Fruit fly (Drosophila melanogaster): ENCODE measurements around the gene CG11986.

DNA sequence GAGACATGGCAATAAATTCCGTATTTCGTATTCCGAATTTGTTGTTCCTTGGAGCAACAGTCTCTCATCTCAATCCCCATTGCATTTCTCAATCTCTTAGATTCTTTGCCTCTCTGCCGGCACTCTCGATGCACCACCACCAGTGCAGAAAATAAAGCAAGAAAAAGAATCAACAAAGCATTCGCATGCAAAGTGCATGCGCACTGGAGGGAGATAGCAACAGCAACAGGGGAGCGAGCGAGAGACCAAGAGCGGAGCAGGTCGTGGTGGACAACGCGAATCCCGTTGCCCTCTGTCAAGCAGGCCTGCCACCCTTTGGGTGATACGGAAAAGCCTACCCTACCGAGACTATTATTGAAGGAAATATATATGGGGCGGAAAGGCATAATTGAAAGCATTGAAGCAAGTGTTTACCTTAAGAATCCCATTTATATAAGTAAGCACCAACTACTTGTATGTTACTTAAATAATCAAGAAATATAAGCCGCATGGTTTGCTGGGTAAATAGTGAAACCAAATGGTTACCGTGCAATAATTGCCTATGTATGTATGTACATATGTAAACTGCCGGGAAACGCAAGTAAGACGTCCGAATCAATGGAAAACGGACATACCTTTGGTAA lies 41.3 kb downstream of the CG11986 start:
- no peak for TF ChIP-seq Myc (optimal IDR thresholded peaks at IDR 0.05)
- no peak for TF ChIP-seq psq (optimal IDR thresholded peaks at IDR 0.05)
- no peak for TF ChIP-seq h (optimal IDR thresholded peaks at IDR 0.05)
- no peak for TF ChIP-seq Sin3A (optimal IDR thresholded peaks at IDR 0.05)
- no peak for TF ChIP-seq ttk (optimal IDR thresholded peaks at IDR 0.05)
